Worm (Caenorhabditis elegans) whole organism, early embryonic: ENCODE measurements around the gene F55B11.5.

Experiments
- B0310.2 ChIP-seq: sonication (generic microtip); optimal IDR thresholded peaks from 2 replicates; lab custom pipeline; 2016; ENCODE audit warnings: mild to moderate bottlenecking, missing genetic modification characterization, missing compliant biosample characterization
- F13C5.2 ChIP-seq: sonication (generic microtip); optimal IDR thresholded peaks from 2 replicates; lab custom pipeline; 2017; ENCODE audit warnings: mild to moderate bottlenecking, missing genetic modification characterization, inconsistent platforms, missing compliant biosample characterization
- aly-1 ChIP-seq: sonication (generic microtip); optimal IDR thresholded peaks from 2 replicates; lab custom pipeline; 2016; ENCODE audit warnings: missing genetic modification characterization, missing compliant biosample characterization
- ama-1 ChIP-seq: fragments of 150-350 bp; optimal IDR thresholded peaks from 2 replicates; lab custom pipeline; 2014
- ets-7 ChIP-seq: sonication (generic microtip); optimal IDR thresholded peaks from 2 replicates; lab custom pipeline; 2016; ENCODE audit warnings: missing genotype, missing genetic modification characterization, missing compliant biosample characterization
- flt-1 ChIP-seq: fragments of 200-800 bp; sonication (Bioruptor generic); IDR thresholded peaks from 2 replicates; pipeline ENCODE4 v1.3.6; 2022; ENCODE audit warnings: missing genetic modification characterization, missing compliant biosample characterization
- hmbx-1 ChIP-seq: sonication (generic microtip); optimal IDR thresholded peaks from 2 replicates; lab custom pipeline; 2016; ENCODE audit warnings: mild to moderate bottlenecking, missing genetic modification characterization, missing compliant biosample characterization
- hnd-1 ChIP-seq: sonication (generic microtip); optimal IDR thresholded peaks from 2 replicates; lab custom pipeline; 2016; ENCODE audit warnings: missing genetic modification characterization, missing compliant biosample characterization
- pes-1 ChIP-seq: fragments of 200-800 bp; sonication (Bioruptor generic); IDR thresholded peaks from 2 replicates; pipeline ENCODE4 v1.3.6; 2022; ENCODE audit warnings: missing genetic modification reagents, missing genetic modification characterization, missing compliant biosample characterization
- scrt-1 ChIP-seq: fragments of 200-800 bp; sonication (Bioruptor generic); IDR thresholded peaks from 2 replicates; pipeline ENCODE4 v1.3.6; 2022; ENCODE audit warnings: missing genetic modification characterization, missing compliant biosample characterization
- tbx-11 ChIP-seq: fragments of 200-800 bp; sonication (Bioruptor generic); IDR thresholded peaks from 2 replicates; pipeline ENCODE4 v1.3.6; 2022; ENCODE audit warnings: missing genetic modification characterization, missing compliant biosample characterization
- tbx-37 ChIP-seq: fragments of 200-800 bp; sonication (Bioruptor generic); conservative IDR thresholded peaks from 2 replicates; pipeline ENCODE4 v1.3.6; 2022; ENCODE audit warnings: missing genetic modification reagents, missing genetic modification characterization, missing compliant biosample characterization
- tra-4 ChIP-seq: sonication (generic microtip); optimal IDR thresholded peaks from 2 replicates; lab custom pipeline; 2017; ENCODE audit warnings: missing genetic modification characterization, missing compliant biosample characterization

- TF ChIP-seq ama-1 (lab: Kevin White, UChicago) (no peak), flt-1 (no peak), scrt-1 (no peak), ets-7 (tag; lab: Kevin White, UChicago) (no peak), F13C5.2 (tag; lab: Kevin White, UChicago) (no peak), tra-4 (tag; lab: Kevin White, UChicago) (no peak), hnd-1 (no peak), pes-1 (GFP tag; lab: Robert Waterston, UW) (no peak), tbx-37 (GFP tag; lab: Robert Waterston, UW) (no peak), hmbx-1 (tag; lab: Kevin White, UChicago) (no peak), tbx-11 (GFP tag; lab: Robert Waterston, UW) (no peak), aly-1 (tag; lab: Kevin White, UChicago) (no peak), B0310.2 (tag; lab: Kevin White, UChicago) (no peak)
Measured at ce11 chrIV:14412655-14413054, 14.8 kb upstream of the F55B11.5 start, which contains the start of gene xdh-1.
